Fruit fly (Drosophila melanogaster): ENCODE measurements around the gene fd3F.
A peak's percentile ranks its signal among the peaks of the same experiment; 100 is the strongest.

The fd3F gene

dm6 chrX:3840962-3841361, 38.8 kb downstream of the fd3F start (continued):
- TF ChIP-seq CG4318 (GFP tag; optimal IDR thresholded peaks at IDR 0.05) (no peak), CG34406 (GFP tag; optimal IDR thresholded peaks at IDR 0.05) (no peak), Hr4 (GFP tag; optimal IDR thresholded peaks at IDR 0.05) (no peak), fkh (GFP tag; optimal IDR thresholded peaks at IDR 0.05) (no peak), acj6 (GFP tag; optimal IDR thresholded peaks at IDR 0.05) (no peak), CG6808 (GFP tag; optimal IDR thresholded peaks at IDR 0.05) (peak; percentile 49), CG8119 (GFP tag; IDR thresholded peaks at IDR 0.05) (peak; percentile 53; the same call in 2 of the 3 replicates), achi (GFP tag; optimal IDR thresholded peaks at IDR 0.05) (no peak), Lpt (GFP tag; optimal IDR thresholded peaks at IDR 0.05) (peak; percentile 52), Hr38 (GFP tag; optimal IDR thresholded peaks at IDR 0.05) (no peak), Ets96B (tag; optimal IDR thresholded peaks at IDR 0.05) (no peak), OdsH (GFP tag; optimal IDR thresholded peaks at IDR 0.05) (no peak), spab (GFP tag; optimal IDR thresholded peaks at IDR 0.05) (no peak), CG11294 (GFP tag; IDR thresholded peaks at IDR 0.05) (no peak), Hr39 (GFP tag; optimal IDR thresholded peaks at IDR 0.05) (no peak), CG31627 (GFP tag; optimal IDR thresholded peaks at IDR 0.05) (no peak), salr (GFP tag; optimal IDR thresholded peaks at IDR 0.05) (no peak), topi (GFP tag; optimal IDR thresholded peaks at IDR 0.05) (peak; percentile 12), CG32006 (GFP tag; optimal IDR thresholded peaks at IDR 0.05) (no peak), CG6163 (GFP tag; IDR thresholded peaks at IDR 0.05) (peak; percentile 49; the same call in 2 of the 3 replicates), dac (GFP tag; optimal IDR thresholded peaks at IDR 0.05) (no peak), CG8632 (GFP tag; optimal IDR thresholded peaks at IDR 0.05) (no peak), CG3919 (GFP tag; optimal IDR thresholded peaks at IDR 0.05) (no peak)

DNA sequence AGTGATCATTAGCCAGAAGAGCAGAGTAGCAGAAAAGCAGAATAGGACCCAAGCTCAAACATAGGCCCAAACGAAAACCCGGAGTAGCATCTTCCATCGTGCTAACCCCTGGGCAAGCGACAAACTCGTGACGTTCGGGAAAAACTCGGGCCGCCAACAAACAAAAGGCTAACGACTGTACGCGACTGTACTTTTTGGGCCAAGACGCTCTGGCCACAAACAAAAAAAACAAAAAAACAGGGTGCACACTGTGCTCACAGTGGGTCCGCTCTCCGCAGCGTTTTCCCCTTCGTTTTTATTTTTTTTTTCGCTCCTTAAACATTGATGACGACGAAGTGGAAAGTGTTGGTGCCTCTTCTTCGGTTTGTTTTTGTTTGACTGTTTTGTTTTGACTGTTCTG, 40.8 kb downstream of the fd3F start:
- TF ChIP-seq CG15336 (GFP tag; IDR thresholded peaks at IDR 0.05) (peak; percentile 23; the same call in 1 of the 2 replicates), Lpt (GFP tag; optimal IDR thresholded peaks at IDR 0.05) (peak; percentile 26), Eip75B (GFP tag; optimal IDR thresholded peaks at IDR 0.05) (no peak), svp (GFP tag) (no peak), eg (GFP tag; IDR thresholded peaks at IDR 0.05) (0 out of 3 replicates have a peak, but pooled peaks have one; percentile 32), CG32006 (GFP tag; optimal IDR thresholded peaks at IDR 0.05) (peak; percentile 2), Eip78C (GFP tag) (peak; percentile 48), CG6276 (GFP tag; optimal IDR thresholded peaks at IDR 0.05) (no peak), CG34406 (GFP tag; optimal IDR thresholded peaks at IDR 0.05) (no peak), CG6808 (GFP tag; optimal IDR thresholded peaks at IDR 0.05) (peak; percentile 17), ss (GFP tag; optimal IDR thresholded peaks at IDR 0.05) (no peak), CG8119 (GFP tag; IDR thresholded peaks at IDR 0.05) (peak; percentile 40; the same call in 1 of the 3 replicates), salr (GFP tag; optimal IDR thresholded peaks at IDR 0.05) (no peak), fkh (GFP tag; optimal IDR thresholded peaks at IDR 0.05) (peak; percentile 3), CG6163 (GFP tag; IDR thresholded peaks at IDR 0.05) (peak; percentile 38; the same call in 1 of the 3 replicates)

- TF ChIP-seq CG7368 (GFP tag; optimal IDR thresholded peaks at IDR 0.05) = no peak
- TF ChIP-seq CG11294 (GFP tag; IDR thresholded peaks at IDR 0.05) = no peak
- TF ChIP-seq Lpt (GFP tag; optimal IDR thresholded peaks at IDR 0.05) = peak; percentile 21
- no peak for TF ChIP-seq Met (GFP tag; optimal IDR thresholded peaks at IDR 0.05)
- TF ChIP-seq Sox15 (GFP tag; optimal IDR thresholded peaks at IDR 0.05) = no peak
- TF ChIP-seq Gug (GFP tag; IDR thresholded peaks at IDR 0.05) = no peak
- TF ChIP-seq Sox102F (GFP tag; optimal IDR thresholded peaks at IDR 0.05) = peak; percentile 49
- no peak for TF ChIP-seq spab (GFP tag; optimal IDR thresholded peaks at IDR 0.05)
- peak; percentile 68 for TF ChIP-seq fkh (GFP tag; optimal IDR thresholded peaks at IDR 0.05)
- TF ChIP-seq CG8119 (GFP tag; IDR thresholded peaks at IDR 0.05) = peak; percentile 50; the same call in 2 of the 3 replicates
- no peak for TF ChIP-seq CG3032 (tag; optimal IDR thresholded peaks at IDR 0.05)
- TF ChIP-seq net (GFP tag; optimal IDR thresholded peaks at IDR 0.05) = peak; percentile 38
- TF ChIP-seq CG6808 (GFP tag; optimal IDR thresholded peaks at IDR 0.05) = peak; percentile 38
- TF ChIP-seq vri (GFP tag; optimal IDR thresholded peaks at IDR 0.05) = peak; percentile 23
- peak; percentile 8 for TF ChIP-seq CG9139 (GFP tag; optimal IDR thresholded peaks at IDR 0.05)
- TF ChIP-seq lz (GFP tag; optimal IDR thresholded peaks at IDR 0.05) = no peak
- no peak for TF ChIP-seq Hr4 (GFP tag; optimal IDR thresholded peaks at IDR 0.05)
- TF ChIP-seq eg (GFP tag; IDR thresholded peaks at IDR 0.05) = peak; percentile 35; the same call in 1 of the 3 replicates
- no peak for TF ChIP-seq cyc (GFP tag; optimal IDR thresholded peaks at IDR 0.05)
- peak; percentile 35; the same call in 1 of the 2 replicates for TF ChIP-seq CG15336 (GFP tag; IDR thresholded peaks at IDR 0.05)
- no peak for TF ChIP-seq Ets96B (tag; optimal IDR thresholded peaks at IDR 0.05)
- no peak for TF ChIP-seq pdm3 (GFP tag; optimal IDR thresholded peaks at IDR 0.05)
- TF ChIP-seq CG6854 (GFP tag; optimal IDR thresholded peaks at IDR 0.05) = peak; percentile 48
- TF ChIP-seq esn (GFP tag; optimal IDR thresholded peaks at IDR 0.05) = no peak
- no peak for TF ChIP-seq Hr39 (GFP tag; optimal IDR thresholded peaks at IDR 0.05)
- no peak for TF ChIP-seq Blimp-1 (GFP tag; optimal IDR thresholded peaks at IDR 0.05)
These were observed 43.4 kb downstream of the fd3F start for dm6 chrX:3845340-3846161.

All from whole organism, prepupa.